Comparison of ENCODE assay signal across 5 fruit fly cellular contexts in the genomic region with DNA sequence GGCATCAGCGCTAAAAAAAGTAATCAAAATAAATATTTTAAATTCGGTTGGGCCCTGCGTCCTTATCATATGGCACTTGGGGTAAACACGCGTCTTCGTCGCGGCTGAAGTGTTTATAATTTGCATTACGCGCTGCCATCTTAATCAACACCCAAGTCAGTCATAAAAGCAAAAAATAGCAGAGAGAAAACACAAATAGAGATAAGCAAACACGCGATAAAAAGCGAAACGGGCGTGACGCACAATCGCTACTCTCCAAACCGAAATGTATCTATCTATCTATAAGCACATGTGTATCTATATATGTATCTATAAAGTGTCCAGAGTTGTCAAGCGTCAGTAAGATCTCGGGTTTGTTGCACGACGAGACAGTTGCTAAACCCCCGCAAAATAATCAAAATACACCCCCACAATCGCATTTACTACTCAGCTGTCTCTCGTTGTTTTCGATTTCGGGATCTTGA.
TF ChIP-seq lines count a peak whose summit lies in the region.

No protein-coding gene starts in this region.

- no peak for TF ChIP-seq CTCF in whole organism, embryonic (GFP tag; optimal IDR thresholded peaks at IDR 0.05; lab: Kevin White, UChicago)

TF ChIP-seq in whole organism, adult, 20 proteins besides CTCF, POLR2A, EP300 and RAD21 (continues in another document):
- TF ChIP-seq cic (GFP tag; optimal IDR thresholded peaks at IDR 0.05; lab: Kevin White, UChicago) (peak; percentile 98), toe (GFP tag; optimal IDR thresholded peaks at IDR 0.05; lab: Kevin White, UChicago) (peak; percentile 40), cnc (optimal IDR thresholded peaks at IDR 0.05; lab: Kevin White, UChicago) (no peak), ovo (GFP tag; optimal IDR thresholded peaks at IDR 0.05; lab: Kevin White, UChicago) (peak; percentile 75), CG33017 (tag; optimal IDR thresholded peaks at IDR 0.05; lab: Kevin White, UChicago) (peak; percentile 76), CG12768 (GFP tag; optimal IDR thresholded peaks at IDR 0.05; lab: Kevin White, UChicago) (peak; percentile 62), pad (GFP tag; optimal IDR thresholded peaks at IDR 0.05; lab: Kevin White, UChicago) (peak; percentile 53), tj (GFP tag; optimal IDR thresholded peaks at IDR 0.05; lab: Kevin White, UChicago) (peak; percentile 21), CG5204 (GFP tag; optimal IDR thresholded peaks at IDR 0.05; lab: Kevin White, UChicago) (peak; percentile 24), bab1 (GFP tag; optimal IDR thresholded peaks at IDR 0.05; lab: Kevin White, UChicago) (no peak), Hr96 (GFP tag; optimal IDR thresholded peaks at IDR 0.05; lab: Kevin White, UChicago) (peak; percentile 4), Clk (GFP tag; optimal IDR thresholded peaks at IDR 0.05; lab: Kevin White, UChicago) (peak; percentile 38), CG11617 (GFP tag; optimal IDR thresholded peaks at IDR 0.05; lab: Kevin White, UChicago) (peak; percentile 56), CG7045 (GFP tag; optimal IDR thresholded peaks at IDR 0.05; lab: Kevin White, UChicago) (peak; percentile 83), CG1620 (GFP tag; optimal IDR thresholded peaks at IDR 0.05; lab: Kevin White, UChicago) (peak; percentile 65), CG14711 (tag; optimal IDR thresholded peaks at IDR 0.05; lab: Kevin White, UChicago) (peak; percentile 77), Crg-1 (GFP tag; optimal IDR thresholded peaks at IDR 0.05; lab: Kevin White, UChicago) (peak; percentile 28)

TF ChIP-seq in whole organism, embryonic, 481 proteins besides CTCF, POLR2A, EP300 and RAD21 (continues in another document):
- TF ChIP-seq CG2120 (GFP tag; optimal IDR thresholded peaks at IDR 0.05; lab: Kevin White, UChicago) = peak; percentile 16
- TF ChIP-seq CG10147 (GFP tag; optimal IDR thresholded peaks at IDR 0.05; lab: Kevin White, UChicago) = peak; percentile 23
- peak; percentile 6 for TF ChIP-seq CG15479 (GFP tag; optimal IDR thresholded peaks at IDR 0.05; lab: Kevin White, UChicago)
- TF ChIP-seq CG6813 (GFP tag; optimal IDR thresholded peaks at IDR 0.05; lab: Kevin White, UChicago) = peak; percentile 83
- TF ChIP-seq odd (GFP tag; optimal IDR thresholded peaks at IDR 0.05; lab: Kevin White, UChicago) = peak; percentile 15
- TF ChIP-seq NFAT (GFP tag; IDR thresholded peaks at IDR 0.05; lab: Robert Waterston, UW) = no peak
- no peak for TF ChIP-seq CG2889 (GFP tag; IDR thresholded peaks at IDR 0.05; lab: Robert Waterston, UW)
- no peak for TF ChIP-seq ftz-f1 (GFP tag; optimal IDR thresholded peaks at IDR 0.05; lab: Kevin White, UChicago)
- peak; percentile 46 for TF ChIP-seq BtbVII (GFP tag; optimal IDR thresholded peaks at IDR 0.05; lab: Kevin White, UChicago)
- no peak for TF ChIP-seq CG34422 (GFP tag; IDR thresholded peaks at IDR 0.05; lab: Robert Waterston, UW)
- 0 out of 4 replicates have a peak, but pooled peaks have one; percentile 62 for TF ChIP-seq chinmo (GFP tag; IDR thresholded peaks at IDR 0.05; lab: Robert Waterston, UW; ENCODE audit: partially characterized antibody)
- TF ChIP-seq run (tag; optimal IDR thresholded peaks at IDR 0.05; lab: Kevin White, UChicago) = no peak
- TF ChIP-seq Hr78 (GFP tag; optimal IDR thresholded peaks at IDR 0.05; lab: Kevin White, UChicago) = no peak
- TF ChIP-seq CG12744 (GFP tag; optimal IDR thresholded peaks at IDR 0.05; lab: Kevin White, UChicago) = no peak
- peak; percentile 56 for TF ChIP-seq sd (tag; optimal IDR thresholded peaks at IDR 0.05; lab: Kevin White, UChicago)
- no peak for TF ChIP-seq CG1602 (GFP tag; optimal IDR thresholded peaks at IDR 0.05; lab: Kevin White, UChicago)
- TF ChIP-seq Bdp1 (GFP tag; optimal IDR thresholded peaks at IDR 0.05; lab: Kevin White, UChicago) = no peak

TF ChIP-seq in whole organism, prepupa, 60 proteins besides CTCF, POLR2A, EP300 and RAD21 (continues in another document):
- TF ChIP-seq CG15336 (GFP tag; IDR thresholded peaks at IDR 0.05; lab: Robert Waterston, UW) = no peak
- peak; percentile 37 for TF ChIP-seq CG6808 (GFP tag; optimal IDR thresholded peaks at IDR 0.05; lab: Kevin White, UChicago)
- TF ChIP-seq Eip78C (GFP tag; lab: Kevin White, UChicago) = peak; percentile 89
- TF ChIP-seq CG8632 (GFP tag; optimal IDR thresholded peaks at IDR 0.05; lab: Kevin White, UChicago) = peak; percentile 8
- peak; percentile 13 for TF ChIP-seq esn (GFP tag; optimal IDR thresholded peaks at IDR 0.05; lab: Kevin White, UChicago)
- TF ChIP-seq CG10631 (GFP tag; optimal IDR thresholded peaks at IDR 0.05; lab: Kevin White, UChicago) = no peak
- TF ChIP-seq OdsH (GFP tag; optimal IDR thresholded peaks at IDR 0.05; lab: Kevin White, UChicago) = peak; percentile 2
- TF ChIP-seq topi (GFP tag; optimal IDR thresholded peaks at IDR 0.05; lab: Kevin White, UChicago) = peak; percentile 41
- TF ChIP-seq lz (GFP tag; optimal IDR thresholded peaks at IDR 0.05; lab: Kevin White, UChicago) = no peak
- peak; percentile 10 for TF ChIP-seq achi (GFP tag; optimal IDR thresholded peaks at IDR 0.05; lab: Kevin White, UChicago)
- no peak for TF ChIP-seq cyc (GFP tag; optimal IDR thresholded peaks at IDR 0.05; lab: Kevin White, UChicago)
- TF ChIP-seq pdm3 (GFP tag; optimal IDR thresholded peaks at IDR 0.05; lab: Kevin White, UChicago) = no peak
- TF ChIP-seq svp (GFP tag; lab: Kevin White, UChicago) = peak; percentile 85
- no peak for TF ChIP-seq fd85E (GFP tag; optimal IDR thresholded peaks at IDR 0.05; lab: Kevin White, UChicago)
- no peak for TF ChIP-seq CG11902 (GFP tag; optimal IDR thresholded peaks at IDR 0.05; lab: Kevin White, UChicago)
- TF ChIP-seq salr (GFP tag; optimal IDR thresholded peaks at IDR 0.05; lab: Kevin White, UChicago) = no peak
- TF ChIP-seq Eip93F (GFP tag; optimal IDR thresholded peaks at IDR 0.05; lab: Kevin White, UChicago) = peak; percentile 54
- peak; percentile 32 for TF ChIP-seq CG6792 (GFP tag; optimal IDR thresholded peaks at IDR 0.05; lab: Kevin White, UChicago)
- no peak for TF ChIP-seq CG4318 (GFP tag; optimal IDR thresholded peaks at IDR 0.05; lab: Kevin White, UChicago)

TF ChIP-seq in whole organism, pupa, 21 proteins besides CTCF, POLR2A, EP300 and RAD21:
- TF ChIP-seq Pif1B (GFP tag; optimal IDR thresholded peaks at IDR 0.05; lab: Kevin White, UChicago) (peak; percentile 63), Ets98B (GFP tag; IDR thresholded peaks at IDR 0.05; lab: Robert Waterston, UW) (no peak), EcR (GFP tag; optimal IDR thresholded peaks at IDR 0.05; lab: Kevin White, UChicago) (no peak), Pif1A (GFP tag; optimal IDR thresholded peaks at IDR 0.05; lab: Kevin White, UChicago) (peak; percentile 53), CG12605 (GFP tag; IDR thresholded peaks at IDR 0.05; lab: Robert Waterston, UW) (no peak), gl (tag; optimal IDR thresholded peaks at IDR 0.05; lab: Kevin White, UChicago) (peak; percentile 34), CG17806 (tag; optimal IDR thresholded peaks at IDR 0.05; lab: Kevin White, UChicago) (no peak), CG4496 (GFP tag; IDR thresholded peaks at IDR 0.05; lab: Robert Waterston, UW) (0 out of 3 replicates have a peak, but pooled peaks have one; percentile 33), CG14655 (GFP tag; optimal IDR thresholded peaks at IDR 0.05; lab: Kevin White, UChicago) (no peak), Snoo (tag; optimal IDR thresholded peaks at IDR 0.05; lab: Kevin White, UChicago) (peak; percentile 28), rn (GFP tag; IDR thresholded peaks at IDR 0.05; lab: Robert Waterston, UW) (no peak)
TF ChIP-seq in whole organism, pupa: peak in this region for 5.

TF ChIP-seq in whole organism, wandering third instar larva, 38 proteins besides CTCF, POLR2A, EP300 and RAD21 (continues in another document):
- TF ChIP-seq foxo (GFP tag; optimal IDR thresholded peaks at IDR 0.05; lab: Kevin White, UChicago) (peak in 1 of 2 experiments; percentile 34), CG9705 (GFP tag; optimal IDR thresholded peaks at IDR 0.05; lab: Kevin White, UChicago) (peak; percentile 32), Vsx2 (GFP tag; optimal IDR thresholded peaks at IDR 0.05; lab: Kevin White, UChicago; ENCODE audit: partially characterized antibody) (no peak), jim (GFP tag; optimal IDR thresholded peaks at IDR 0.05; lab: Kevin White, UChicago) (no peak), woc (GFP tag; optimal IDR thresholded peaks at IDR 0.05; lab: Kevin White, UChicago) (no peak), dsf (GFP tag; optimal IDR thresholded peaks at IDR 0.05; lab: Kevin White, UChicago; ENCODE audit: borderline replicate concordance) (no peak), sage (GFP tag; optimal IDR thresholded peaks at IDR 0.05; lab: Kevin White, UChicago) (peak; percentile 71), sv (GFP tag; optimal IDR thresholded peaks at IDR 0.05; lab: Kevin White, UChicago) (no peak), CG32264 (GFP tag; optimal IDR thresholded peaks at IDR 0.05; lab: Kevin White, UChicago) (peak; percentile 55), Rel (GFP tag; optimal IDR thresholded peaks at IDR 0.05; lab: Kevin White, UChicago) (peak; percentile 42), Rel (tag; optimal IDR thresholded peaks at IDR 0.05; lab: Kevin White, UChicago) (peak; percentile 78), Sp1 (GFP tag; optimal IDR thresholded peaks at IDR 0.05; lab: Kevin White, UChicago) (peak; percentile 28), GATAd (GFP tag; optimal IDR thresholded peaks at IDR 0.05; lab: Kevin White, UChicago) (no peak), tai (GFP tag; optimal IDR thresholded peaks at IDR 0.05; lab: Kevin White, UChicago) (peak; percentile 49), CrebA (GFP tag; optimal IDR thresholded peaks at IDR 0.05; lab: Kevin White, UChicago; ENCODE audit: borderline replicate concordance) (peak; percentile 45), usp (GFP tag; optimal IDR thresholded peaks at IDR 0.05; lab: Kevin White, UChicago) (no peak), Abd-B (GFP tag; optimal IDR thresholded peaks at IDR 0.05; lab: Kevin White, UChicago) (no peak), Mio (GFP tag; optimal IDR thresholded peaks at IDR 0.05; lab: Kevin White, UChicago) (no peak), ey (GFP tag; optimal IDR thresholded peaks at IDR 0.05; lab: Kevin White, UChicago) (peak; percentile 7), Hnf4 (GFP tag; optimal IDR thresholded peaks at IDR 0.05; lab: Kevin White, UChicago) (peak; percentile 64), psq (GFP tag; optimal IDR thresholded peaks at IDR 0.05; lab: Kevin White, UChicago) (peak; percentile 36), Dfd (GFP tag; optimal IDR thresholded peaks at IDR 0.05; lab: Kevin White, UChicago) (no peak), dmrt93B (GFP tag; optimal IDR thresholded peaks at IDR 0.05; lab: Kevin White, UChicago) (no peak), Dif (GFP tag; optimal IDR thresholded peaks at IDR 0.05; lab: Kevin White, UChicago; ENCODE audit: partially characterized antibody) (no peak), HLH106 (tag; optimal IDR thresholded peaks at IDR 0.05; lab: Kevin White, UChicago) (peak; percentile 23), lola (GFP tag; optimal IDR thresholded peaks at IDR 0.05; lab: Kevin White, UChicago) (no peak), Hr83 (GFP tag; optimal IDR thresholded peaks at IDR 0.05; lab: Kevin White, UChicago; ENCODE audit: poor library complexity, severe bottlenecking) (peak; percentile 88), N (GFP tag; optimal IDR thresholded peaks at IDR 0.05; lab: Kevin White, UChicago) (no peak), OdsH (GFP tag; optimal IDR thresholded peaks at IDR 0.05; lab: Kevin White, UChicago) (peak; percentile 58)
